Fruit fly (Drosophila melanogaster) whole organism, embryonic: ENCODE data around the gene Edg91.

Experiments used
- CG1024 ChIP-seq: fragments of 200-800 bp; sonication (Bioruptor generic); IDR thresholded peaks from 2 replicates; pipeline ENCODE4 v1.3.6; 2022; ENCODE audit warnings: missing biosample characterization, missing genetic modification characterization
- CG10979 ChIP-seq: fragments of 200-800 bp; sonication (Bioruptor generic); optimal IDR thresholded peaks from 2 replicates; lab custom pipeline; 2018; ENCODE audit warnings: missing biosample characterization, mild to moderate bottlenecking, missing genetic modification characterization, moderate library complexity
- CG11085 ChIP-seq: fragments of 200-800 bp; sonication (Bioruptor generic); IDR thresholded peaks from 2 replicates; pipeline ENCODE4 v1.3.6; 2022; ENCODE audit warnings: missing biosample characterization, missing genetic modification characterization
- CG11456 ChIP-seq: fragments of 200-800 bp; sonication (Bioruptor generic); IDR thresholded peaks from 3 replicates; pipeline ENCODE4 v1.3.6; 2022; ENCODE audit warnings: missing biosample characterization, missing genetic modification characterization
- CG12744 ChIP-seq: fragments of 200-800 bp; sonication (Bioruptor generic); optimal IDR thresholded peaks from 2 replicates; lab custom pipeline; 2016; ENCODE audit warnings: missing biosample characterization, missing genetic modification characterization
- CG14667 ChIP-seq: fragments of 200-800 bp; sonication (Bioruptor generic); IDR thresholded peaks from 2 replicates; pipeline ENCODE4 v1.3.6; 2022; ENCODE audit warnings: missing biosample characterization, missing genetic modification characterization
- CG14965 ChIP-seq: fragments of 200-800 bp; sonication (Bioruptor generic); optimal IDR thresholded peaks from 2 replicates; lab custom pipeline; 2016; ENCODE audit warnings: missing biosample characterization, missing genetic modification characterization, borderline replicate concordance
- CG15011 ChIP-seq: fragments of 200-800 bp; sonication (Bioruptor generic); optimal IDR thresholded peaks from 3 replicates; lab custom pipeline; 2018; ENCODE audit warnings: missing biosample characterization, mild to moderate bottlenecking, missing genetic modification characterization
- CG15479 ChIP-seq: fragments of 200-800 bp; sonication (Bioruptor generic); optimal IDR thresholded peaks from 3 replicates; lab custom pipeline; 2019; ENCODE audit warnings: missing biosample characterization, mild to moderate bottlenecking, missing genetic modification characterization, moderate library complexity
- CG17568 ChIP-seq: fragments of 200-800 bp; sonication (Bioruptor generic); optimal IDR thresholded peaks from 2 replicates; lab custom pipeline; 2018; ENCODE audit warnings: missing biosample characterization, mild to moderate bottlenecking, missing genetic modification characterization, moderate library complexity
- CG17912 ChIP-seq: fragments of 200-800 bp; sonication (Bioruptor generic); optimal IDR thresholded peaks from 2 replicates; lab custom pipeline; 2018; ENCODE audit warnings: missing biosample characterization, mild to moderate bottlenecking, missing genetic modification characterization
- CG2202 ChIP-seq: fragments of 200-800 bp; sonication (Bioruptor generic); optimal IDR thresholded peaks from 2 replicates; lab custom pipeline; 2018; ENCODE audit warnings: missing biosample characterization, mild to moderate bottlenecking, missing genetic modification characterization
- CG2889 ChIP-seq: fragments of 200-800 bp; sonication (Bioruptor generic); IDR thresholded peaks from 3 replicates; pipeline ENCODE4 v1.3.6; 2022; ENCODE audit warnings: missing biosample characterization, missing genetic modification characterization
- CG3726 ChIP-seq: fragments of 200-800 bp; sonication (Bioruptor generic); IDR thresholded peaks from 3 replicates; pipeline ENCODE4, ENCODE4 v1.3.6; 2022; ENCODE audit warnings: missing biosample characterization, missing genetic modification characterization
- CG4360 ChIP-seq: fragments of 200-800 bp; sonication (Bioruptor generic); IDR thresholded peaks from 2 replicates; pipeline ENCODE4 v1.3.6; 2022; ENCODE audit warnings: missing biosample characterization, missing genetic modification characterization
- CG4730 ChIP-seq: fragments of 200-800 bp; sonication (Bioruptor generic); IDR thresholded peaks from 2 replicates; pipeline ENCODE4 v1.3.6; 2022; ENCODE audit warnings: missing biosample characterization, missing genetic modification characterization
- CG6791 ChIP-seq: fragments of 200-800 bp; sonication (Bioruptor generic); IDR thresholded peaks from 3 replicates; pipeline ENCODE4 v1.3.6; 2022; ENCODE audit warnings: missing biosample characterization, missing genetic modification characterization; ENCODE audit not compliant: partially characterized antibody
- CG6813 ChIP-seq: fragments of 200-800 bp; sonication (Bioruptor generic); optimal IDR thresholded peaks from 2 replicates; lab custom pipeline; 2017; ENCODE audit warnings: missing biosample characterization, missing genetic modification characterization, mild to moderate bottlenecking, moderate library complexity, missing genetic modification reagents
- CG6854 ChIP-seq: fragments of 200-800 bp; sonication (Bioruptor generic); optimal IDR thresholded peaks from 3 replicates; lab custom pipeline; 2017; ENCODE audit warnings: missing biosample characterization, mild to moderate bottlenecking, missing genetic modification characterization
- CG8944 ChIP-seq: fragments of 200-800 bp; sonication (Bioruptor generic); optimal IDR thresholded peaks from 3 replicates; lab custom pipeline; 2016; ENCODE audit warnings: missing biosample characterization, missing genetic modification characterization
- CG9797 ChIP-seq: fragments of 200-800 bp; sonication (Bioruptor generic); optimal IDR thresholded peaks from 3 replicates; lab custom pipeline; 2018; ENCODE audit warnings: missing biosample characterization, mild to moderate bottlenecking, missing genetic modification characterization
- CkIIα-i1 ChIP-seq: fragments of 200-800 bp; sonication (Bioruptor generic); IDR thresholded peaks from 2 replicates; pipeline ENCODE4 v1.3.6; 2022; ENCODE audit warnings: missing biosample characterization, missing genetic modification characterization
- CoRest ChIP-seq: fragments of 200-800 bp; sonication (Bioruptor generic); optimal IDR thresholded peaks from 3 replicates; lab custom pipeline; 2018; ENCODE audit warnings: missing biosample characterization, mild to moderate bottlenecking, missing genetic modification characterization, moderate library complexity
- Dip2 ChIP-seq: fragments of 200-800 bp; sonication (Bioruptor generic); IDR thresholded peaks from 2 replicates; pipeline ENCODE4 v1.3.6; 2022; ENCODE audit warnings: missing biosample characterization, missing genetic modification characterization
- Hey ChIP-seq: fragments of 200-800 bp; sonication (Bioruptor generic); optimal IDR thresholded peaks from 3 replicates; lab custom pipeline; 2018; ENCODE audit warnings: missing biosample characterization, mild to moderate bottlenecking, missing genetic modification characterization
- Hmx ChIP-seq: fragments of 200-800 bp; sonication (Bioruptor generic); optimal IDR thresholded peaks from 2 replicates; lab custom pipeline; 2016; ENCODE audit warnings: missing biosample characterization, missing genetic modification characterization
- Lpt ChIP-seq: fragments of >200 bp; optimal IDR thresholded peaks from 2 replicates; lab custom pipeline; 2018; ENCODE audit warnings: missing biosample characterization, missing genetic modification characterization
- MESR4 ChIP-seq: fragments of 200-800 bp; sonication (Bioruptor generic); optimal IDR thresholded peaks from 2 replicates; lab custom pipeline; 2018; ENCODE audit warnings: missing biosample characterization, mild to moderate bottlenecking, missing genetic modification characterization, moderate library complexity
- Mes4 ChIP-seq: fragments of 200-800 bp; sonication (Bioruptor generic); optimal IDR thresholded peaks from 2 replicates; lab custom pipeline; 2016; ENCODE audit warnings: missing biosample characterization, missing genetic modification characterization
- NC2α ChIP-seq: fragments of 200-800 bp; sonication (Bioruptor generic); optimal IDR thresholded peaks from 2 replicates; lab custom pipeline; 2016; ENCODE audit warnings: missing biosample characterization, missing genetic modification characterization
- Neu2 ChIP-seq: fragments of 200-800 bp; sonication (Bioruptor generic); optimal IDR thresholded peaks from 3 replicates; lab custom pipeline; 2016; ENCODE audit warnings: missing biosample characterization, missing genetic modification characterization, borderline replicate concordance
- Nf-YC ChIP-seq: fragments of 200-800 bp; optimal IDR thresholded peaks from 3 replicates; lab custom pipeline; 2019; ENCODE audit warnings: missing biosample characterization, mild to moderate bottlenecking, missing genetic modification characterization, moderate library complexity
- PHDP ChIP-seq: fragments of 200-800 bp; sonication (Bioruptor generic); optimal IDR thresholded peaks from 3 replicates; lab custom pipeline; 2018; ENCODE audit warnings: missing biosample characterization, mild to moderate bottlenecking, missing genetic modification characterization, moderate library complexity
- abd-A ChIP-seq: fragments of 200-800 bp; sonication (Bioruptor generic); optimal IDR thresholded peaks from 3 replicates; lab custom pipeline; 2019; ENCODE audit warnings: missing biosample characterization, mild to moderate bottlenecking, missing genetic modification characterization, moderate library complexity
- aop ChIP-seq: fragments of 200-800 bp; sonication (Bioruptor generic); IDR thresholded peaks from 2 replicates; pipeline ENCODE4 v1.3.6; 2022; ENCODE audit warnings: missing biosample characterization, missing genetic modification characterization
- bab2 ChIP-seq: fragments of 200-800 bp; sonication (Bioruptor generic); optimal IDR thresholded peaks from 2 replicates; lab custom pipeline; 2016; ENCODE audit warnings: missing biosample characterization, missing genetic modification characterization
- bsh ChIP-seq, 2 experiments: fragments of 200-800 bp; sonication (Bioruptor generic); optimal IDR thresholded peaks; 2 replicates each; lab custom pipeline; 2017 to 2018; ENCODE audit warnings: mild to moderate bottlenecking in 2 of 2, missing biosample characterization in 2 of 2, missing genetic modification characterization in 2 of 2, moderate library complexity in 1 of 2
- cato ChIP-seq: fragments of 200-800 bp; sonication (Bioruptor generic); optimal IDR thresholded peaks from 2 replicates; lab custom pipeline; 2016; ENCODE audit warnings: missing biosample characterization, missing genetic modification characterization, borderline replicate concordance
- cwo ChIP-seq: fragments of 200-800 bp; sonication (Bioruptor generic); optimal IDR thresholded peaks from 3 replicates; lab custom pipeline; 2017; ENCODE audit warnings: missing biosample characterization, missing genetic modification characterization, mild to moderate bottlenecking, moderate library complexity, missing genetic modification reagents
- dan ChIP-seq: fragments of 200-800 bp; sonication (Bioruptor generic); IDR thresholded peaks from 2 replicates; pipeline ENCODE4 v1.3.6; 2022; ENCODE audit warnings: missing biosample characterization, missing genetic modification characterization
- ewg ChIP-seq: fragments of 200-800 bp; sonication (Bioruptor generic); optimal IDR thresholded peaks from 3 replicates; lab custom pipeline; 2017; ENCODE audit warnings: mild to moderate bottlenecking, missing biosample characterization, missing genetic modification reagents, missing genetic modification characterization
- eyg ChIP-seq: fragments of 200-800 bp; sonication (Bioruptor generic); optimal IDR thresholded peaks from 3 replicates; lab custom pipeline; 2016; ENCODE audit warnings: missing biosample characterization, missing genetic modification characterization
- fd96Cb ChIP-seq: fragments of 200-800 bp; sonication (Bioruptor generic); optimal IDR thresholded peaks from 2 replicates; lab custom pipeline; 2018; ENCODE audit warnings: missing biosample characterization, mild to moderate bottlenecking, missing genetic modification characterization, moderate library complexity
- gro ChIP-seq: fragments of 200-800 bp; sonication (Bioruptor generic); optimal IDR thresholded peaks from 2 replicates; lab custom pipeline; 2016; ENCODE audit warnings: missing biosample characterization, missing genetic modification characterization
- hbn ChIP-seq: fragments of 200-800 bp; sonication (Bioruptor generic); IDR thresholded peaks from 2 replicates; pipeline ENCODE4 v1.3.6; 2022; ENCODE audit warnings: missing biosample characterization, missing genetic modification characterization; ENCODE audit not compliant: partially characterized antibody
- her ChIP-seq: fragments of 200-800 bp; sonication (Bioruptor generic); optimal IDR thresholded peaks from 2 replicates; lab custom pipeline; 2016; ENCODE audit warnings: missing biosample characterization, missing genetic modification characterization
- nmo ChIP-seq: fragments of 200-800 bp; sonication (Bioruptor generic); optimal IDR thresholded peaks from 2 replicates; lab custom pipeline; 2018; ENCODE audit warnings: missing biosample characterization, mild to moderate bottlenecking, missing genetic modification characterization, moderate library complexity
- pnt ChIP-seq: fragments of 200-800 bp; sonication (Bioruptor generic); optimal IDR thresholded peaks from 3 replicates; lab custom pipeline; 2016; ENCODE audit warnings: missing biosample characterization, missing genetic modification characterization
- psq ChIP-seq: fragments of 200-800 bp; sonication (Bioruptor generic); optimal IDR thresholded peaks from 2 replicates; lab custom pipeline; 2017; ENCODE audit warnings: missing biosample characterization, missing genetic modification characterization
- rib ChIP-seq: fragments of 200-800 bp; sonication (Bioruptor generic); IDR thresholded peaks from 2 replicates; pipeline ENCODE4 v1.3.6; 2022; ENCODE audit warnings: missing biosample characterization, missing genetic modification characterization
- ssp ChIP-seq: fragments of 200-800 bp; sonication (Bioruptor generic); IDR thresholded peaks from 2 replicates; pipeline ENCODE4 v1.3.6; 2022; ENCODE audit warnings: missing biosample characterization, missing genetic modification characterization
- trem ChIP-seq: fragments of 200-800 bp; optimal IDR thresholded peaks from 3 replicates; lab custom pipeline; 2019; ENCODE audit warnings: missing biosample characterization, mild to moderate bottlenecking, missing genetic modification characterization, moderate library complexity

Gene Edg91

dm6 chr3R:17655040-17655439 lies 43.7 kb upstream of the Edg91 start (continued):
- TF ChIP-seq CG12744 (GFP tag; lab: Kevin White, UChicago): peak; percentile 21
- TF ChIP-seq eyg (GFP tag; lab: Kevin White, UChicago): no peak
- peak; percentile 33 for TF ChIP-seq CoRest (tag; lab: Kevin White, UChicago)
- peak; percentile 15 for TF ChIP-seq ewg (GFP tag; lab: Kevin White, UChicago)
- TF ChIP-seq bab2 (GFP tag; lab: Kevin White, UChicago): no peak
- TF ChIP-seq CG3726 (GFP tag; lab: Robert Waterston, UW): no peak
- peak; percentile 17 for TF ChIP-seq Mes4 (GFP tag; lab: Kevin White, UChicago)
- TF ChIP-seq cwo: no peak
- no peak for TF ChIP-seq psq
- TF ChIP-seq CG10979: peak; percentile 41
- TF ChIP-seq aop (GFP tag; lab: Robert Waterston, UW): no peak
- no peak for TF ChIP-seq CG14667
- TF ChIP-seq CG4730 (GFP tag; lab: Robert Waterston, UW): no peak
- TF ChIP-seq CG6813 (GFP tag; lab: Kevin White, UChicago): peak; percentile 17
- peak; percentile 67 for TF ChIP-seq CG17568 (GFP tag; lab: Kevin White, UChicago)
- TF ChIP-seq CG11456 (GFP tag; lab: Robert Waterston, UW): no peak
- no peak for TF ChIP-seq trem (tag; lab: Kevin White, UChicago)
- TF ChIP-seq cato (GFP tag; lab: Kevin White, UChicago): no peak
- no peak for TF ChIP-seq CG11085 (GFP tag; lab: Robert Waterston, UW)
- TF ChIP-seq NC2α (GFP tag; lab: Kevin White, UChicago): no peak
- TF ChIP-seq CG2202 (tag; lab: Kevin White, UChicago): peak; percentile 65
- TF ChIP-seq CkIIα-i1 (GFP tag; lab: Robert Waterston, UW): no peak
- TF ChIP-seq Nf-YC (tag; lab: Kevin White, UChicago): no peak
- TF ChIP-seq CG8944: no peak
- no peak for TF ChIP-seq CG15011 (GFP tag; lab: Kevin White, UChicago)
- TF ChIP-seq CG1024 (GFP tag; lab: Robert Waterston, UW): no peak
- TF ChIP-seq pnt (GFP tag; lab: Kevin White, UChicago): no peak
- TF ChIP-seq Neu2 (GFP tag; lab: Kevin White, UChicago): peak; percentile 8
- TF ChIP-seq MESR4 (GFP tag; lab: Kevin White, UChicago): no peak
- no peak for TF ChIP-seq Lpt (GFP tag; lab: Kevin White, UChicago)
- peak in 1 of 2 experiments; percentile 46 for TF ChIP-seq bsh (GFP tag; optimal IDR thresholded peaks at IDR 0.05; lab: Kevin White, UChicago)
- no peak for TF ChIP-seq dan (GFP tag; lab: Robert Waterston, UW)
- TF ChIP-seq CG17912 (GFP tag; lab: Kevin White, UChicago): no peak
- no peak for TF ChIP-seq CG14965 (GFP tag; lab: Kevin White, UChicago)
- no peak for TF ChIP-seq fd96Cb (tag; lab: Kevin White, UChicago)
- TF ChIP-seq Hey (tag; lab: Kevin White, UChicago): peak; percentile 47
- TF ChIP-seq CG6791 (GFP tag; lab: Robert Waterston, UW): no peak
- no peak for TF ChIP-seq ssp (GFP tag; lab: Robert Waterston, UW)
- no peak for TF ChIP-seq CG2889 (GFP tag; lab: Robert Waterston, UW)
- no peak for TF ChIP-seq Hmx
- TF ChIP-seq Dip2 (GFP tag; lab: Robert Waterston, UW): no peak
- TF ChIP-seq CG15479 (GFP tag; lab: Kevin White, UChicago): peak; percentile 7
- TF ChIP-seq hbn (GFP tag; lab: Robert Waterston, UW): no peak
- no peak for TF ChIP-seq CG4360
- no peak for TF ChIP-seq gro (GFP tag; lab: Kevin White, UChicago)
- TF ChIP-seq rib (GFP tag; lab: Robert Waterston, UW): no peak
- TF ChIP-seq her (GFP tag; lab: Kevin White, UChicago): no peak
- no peak for TF ChIP-seq nmo
- no peak for TF ChIP-seq CG6854 (GFP tag; lab: Kevin White, UChicago)
- no peak for TF ChIP-seq abd-A
- no peak for TF ChIP-seq CG9797 (GFP tag; lab: Kevin White, UChicago)
- peak; percentile 64 for TF ChIP-seq PHDP (tag; lab: Kevin White, UChicago)
